Worm (Caenorhabditis elegans): ENCODE results near the gene rol-3.

ce11 chrV:8262212-8262611 is 24.0 kb upstream of the rol-3 start:
- TF ChIP-seq lsy-2 (tag; optimal IDR thresholded peaks at IDR 0.05) (no peak), unc-62 (GFP tag; optimal IDR thresholded peaks at IDR 0.05) (no peak), lin-13 (GFP tag; optimal IDR thresholded peaks at IDR 0.05) (no peak), pqm-1 (tag; optimal IDR thresholded peaks at IDR 0.05) (no peak), nhr-237 (tag; optimal IDR thresholded peaks at IDR 0.05) (no peak)
